Worm (Caenorhabditis elegans) whole organism, L4 larva: ENCODE data around the gene clec-127.

Experiments used
- F26F4.8 ChIP-seq: fragments of 200-800 bp; sonication (Bioruptor generic); conservative IDR thresholded peaks from 2 replicates; pipeline ENCODE4 v1.3.6; 2022; ENCODE audit warnings: missing genetic modification characterization, missing compliant biosample characterization
- F49E8.2 ChIP-seq: sonication (generic microtip); optimal IDR thresholded peaks from 2 replicates; lab custom pipeline; 2016; ENCODE audit warnings: missing compliant biosample characterization, mild to moderate bottlenecking, missing genetic modification characterization, borderline replicate concordance
- Y48G9A.11 ChIP-seq: fragments of 200-800 bp; sonication (Bioruptor generic); IDR thresholded peaks from 2 replicates; pipeline ENCODE4 v1.3.6; 2022; ENCODE audit warnings: missing genetic modification reagents, missing genetic modification characterization, missing compliant biosample characterization
- ama-1 ChIP-seq: fragments of 150-350 bp; optimal IDR thresholded peaks from 2 replicates; lab custom pipeline; 2014; ENCODE audit warnings: inconsistent platforms, mixed read lengths
- daf-12 ChIP-seq: fragments of 150-350 bp; optimal IDR thresholded peaks from 2 replicates; lab custom pipeline; 2014; ENCODE audit warnings: missing biosample characterization, missing genetic modification reagents, missing genetic modification characterization
- lim-7 ChIP-seq: fragments of 200-800 bp; sonication (Bioruptor generic); IDR thresholded peaks from 2 replicates; pipeline ENCODE4 v1.3.6; 2022; ENCODE audit warnings: missing genetic modification characterization, missing compliant biosample characterization
- nhr-25 ChIP-seq: sonication (generic microtip); optimal IDR thresholded peaks from 2 replicates; lab custom pipeline; 2017; ENCODE audit warnings: missing genetic modification characterization, mild to moderate bottlenecking, missing compliant biosample characterization, antibody characterized with exemption, moderate library complexity, borderline replicate concordance; ENCODE audit not compliant: insufficient read depth
- nhr-48 ChIP-seq: sonication (generic microtip); optimal IDR thresholded peaks from 2 replicates; lab custom pipeline; 2016; ENCODE audit warnings: mild to moderate bottlenecking, missing genetic modification characterization, missing compliant biosample characterization
- nhr-6 ChIP-seq: fragments of 150-350 bp; optimal IDR thresholded peaks from 2 replicates; lab custom pipeline; 2014; ENCODE audit warnings: missing biosample characterization, missing genetic modification characterization
- tag-97 ChIP-seq: fragments of 200-800 bp; sonication (Bioruptor generic); IDR thresholded peaks from 2 replicates; pipeline ENCODE4 v1.3.6; 2022; ENCODE audit warnings: missing genetic modification characterization, missing compliant biosample characterization
- ztf-11 ChIP-seq: fragments of 150-350 bp; optimal IDR thresholded peaks from 2 replicates; lab custom pipeline; 2014; ENCODE audit warnings: missing biosample characterization, missing genetic modification characterization

DNA sequence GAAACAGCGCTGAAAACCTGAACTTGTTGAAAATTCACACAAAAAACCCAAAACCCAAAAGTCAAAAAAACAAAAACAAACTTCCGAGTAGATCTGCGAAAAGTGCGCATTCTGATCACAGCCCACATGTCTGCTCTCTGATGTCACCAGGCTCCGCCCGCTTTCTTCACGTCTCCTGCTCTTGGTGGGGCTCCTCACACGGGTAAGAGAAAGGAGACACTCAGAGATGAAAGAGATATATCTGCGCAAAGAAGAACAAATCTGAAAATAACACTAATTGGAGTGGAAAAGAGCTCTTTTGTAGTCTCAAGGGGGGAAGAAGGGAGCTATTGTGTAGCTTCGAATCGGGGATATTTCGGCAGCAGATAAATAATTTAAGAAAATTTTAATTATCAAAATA is 40.8 kb downstream of the clec-127 start, which contains the start of gene ncs-6:
- TF ChIP-seq ama-1 (lab: Kevin White, UChicago) = no peak
- TF ChIP-seq lim-7 = no peak
- no peak for TF ChIP-seq F26F4.8
- TF ChIP-seq nhr-48 = no peak
- no peak for TF ChIP-seq ztf-11 (tag; lab: Kevin White, UChicago)
- no peak for TF ChIP-seq F49E8.2
- no peak for TF ChIP-seq nhr-6 (tag; lab: Kevin White, UChicago)
- no peak for TF ChIP-seq Y48G9A.11
- no peak for TF ChIP-seq daf-12 (tag; lab: Kevin White, UChicago)
- TF ChIP-seq tag-97 (GFP tag; lab: Robert Waterston, UW) = no peak
- TF ChIP-seq nhr-25 (tag; lab: Kevin White, UChicago) = no peak
